Worm (Caenorhabditis elegans): ENCODE data around the gene Y67D8B.1.

ce11 chrIV:3121060-3121459 lies 51.4 kb downstream of the Y67D8B.1 start:
- no peak for TF ChIP-seq ama-1 (optimal IDR thresholded peaks at IDR 0.05)
- TF ChIP-seq ama-1 (GFP tag; optimal IDR thresholded peaks at IDR 0.05): no peak
- no peak for TF ChIP-seq snpc-4 (GFP tag; optimal IDR thresholded peaks at IDR 0.05)
- no peak for TF ChIP-seq snpc-4 (tag; optimal IDR thresholded peaks at IDR 0.05)

Measured in whole organism, young adult.